Worm (Caenorhabditis elegans): ENCODE data around the gene AH9.6.

ce11 chrX:2287977-2288387 lies 20.0 kb upstream of the AH9.6 start:
- TF ChIP-seq ztf-4 (tag; optimal IDR thresholded peaks at IDR 0.05) (no peak), unc-62 (GFP tag; optimal IDR thresholded peaks at IDR 0.05) (no peak), nhr-12 (tag; optimal IDR thresholded peaks at IDR 0.05) (no peak), unc-55 (GFP tag; optimal IDR thresholded peaks at IDR 0.05) (no peak), lin-39 (tag; optimal IDR thresholded peaks at IDR 0.05) (no peak), elt-1 (tag; optimal IDR thresholded peaks at IDR 0.05) (no peak), ama-1 (optimal IDR thresholded peaks at IDR 0.05) (no peak), nhr-77 (tag; optimal IDR thresholded peaks at IDR 0.05) (no peak), zag-1 (tag; optimal IDR thresholded peaks at IDR 0.05) (no peak), ztf-11 (tag; optimal IDR thresholded peaks at IDR 0.05) (no peak), lsy-2 (tag; optimal IDR thresholded peaks at IDR 0.05) (peak in 1 of 2 experiments; percentile 21), sma-9 (GFP tag; optimal IDR thresholded peaks at IDR 0.05) (no peak), sma-9 (tag; optimal IDR thresholded peaks at IDR 0.05) (no peak), lin-13 (GFP tag; optimal IDR thresholded peaks at IDR 0.05) (no peak), egl-27 (tag; optimal IDR thresholded peaks at IDR 0.05) (no peak)
